Fruit fly (Drosophila melanogaster) whole organism, embryonic: ENCODE data around the gene CG10383.
A peak's percentile ranks its signal among the peaks of the same experiment; 100 is the strongest.

Experiments
- CG10321 ChIP-seq: fragments of 200-800 bp; sonication (Bioruptor generic); IDR thresholded peaks from 2 replicates; pipeline ENCODE4 v1.3.6; 2022; ENCODE audit warnings: missing biosample characterization, missing genetic modification characterization
- CG10979 ChIP-seq: fragments of 200-800 bp; sonication (Bioruptor generic); optimal IDR thresholded peaks from 2 replicates; lab custom pipeline; 2018; ENCODE audit warnings: missing biosample characterization, mild to moderate bottlenecking, missing genetic modification characterization, moderate library complexity
- CG12391 ChIP-seq: fragments of 200-800 bp; sonication (Bioruptor generic); optimal IDR thresholded peaks from 3 replicates; lab custom pipeline; 2018; ENCODE audit warnings: missing biosample characterization, mild to moderate bottlenecking, missing genetic modification characterization, moderate library complexity
- CG13424 ChIP-seq: fragments of 200-800 bp; sonication (Bioruptor generic); optimal IDR thresholded peaks from 2 replicates; lab custom pipeline; 2019; ENCODE audit warnings: missing biosample characterization, mild to moderate bottlenecking, missing genetic modification characterization, moderate library complexity
- CG14441 ChIP-seq: fragments of 200-800 bp; sonication (Bioruptor generic); IDR thresholded peaks from 2 replicates; pipeline ENCODE4 v1.3.6; 2022; ENCODE audit warnings: missing biosample characterization, missing genetic modification characterization
- CG2712 ChIP-seq: fragments of 200-800 bp; optimal IDR thresholded peaks from 3 replicates; lab custom pipeline; 2019; ENCODE audit warnings: missing biosample characterization, mild to moderate bottlenecking, missing genetic modification characterization, moderate library complexity
- CG6254 ChIP-seq: fragments of 200-800 bp; sonication (Bioruptor generic); optimal IDR thresholded peaks from 3 replicates; lab custom pipeline; 2017; ENCODE audit warnings: mild to moderate bottlenecking, missing biosample characterization, missing genetic modification reagents, missing genetic modification characterization
- CG6791 ChIP-seq: fragments of 200-800 bp; sonication (Bioruptor generic); IDR thresholded peaks from 3 replicates; pipeline ENCODE4 v1.3.6; 2022; ENCODE audit warnings: missing biosample characterization, missing genetic modification characterization; ENCODE audit not compliant: partially characterized antibody
- CG7963 ChIP-seq: fragments of 200-800 bp; sonication (Bioruptor generic); IDR thresholded peaks from 3 replicates; pipeline ENCODE4 v1.3.6; 2022; ENCODE audit warnings: missing biosample characterization, missing genetic modification characterization; ENCODE audit not compliant: partially characterized antibody
- CG8281 ChIP-seq: fragments of 200-800 bp; sonication (Bioruptor generic); optimal IDR thresholded peaks from 2 replicates; lab custom pipeline; 2018; ENCODE audit warnings: missing biosample characterization, mild to moderate bottlenecking, missing genetic modification characterization, moderate library complexity
- CG8478 ChIP-seq: fragments of >200 bp; optimal IDR thresholded peaks from 2 replicates; lab custom pipeline; 2018
- CG9437 ChIP-seq: fragments of 200-800 bp; sonication (Bioruptor generic); optimal IDR thresholded peaks from 2 replicates; lab custom pipeline; 2018; ENCODE audit warnings: missing biosample characterization, mild to moderate bottlenecking, missing genetic modification characterization
- Drgx ChIP-seq: fragments of 200-800 bp; sonication (Bioruptor generic); IDR thresholded peaks from 2 replicates; pipeline ENCODE4 v1.3.6; 2022; ENCODE audit warnings: missing biosample characterization, missing genetic modification characterization
- Ets65A ChIP-seq: fragments of 200-800 bp; sonication (Bioruptor generic); peaks from one replicate; lab custom pipeline; 2016; ENCODE audit warnings: missing biosample characterization, missing genetic modification characterization
- Hey ChIP-seq: fragments of 200-800 bp; sonication (Bioruptor generic); optimal IDR thresholded peaks from 3 replicates; lab custom pipeline; 2018; ENCODE audit warnings: missing biosample characterization, mild to moderate bottlenecking, missing genetic modification characterization
- Jarid2 ChIP-seq: fragments of 200-800 bp; sonication (Bioruptor generic); optimal IDR thresholded peaks from 3 replicates; lab custom pipeline; 2017; ENCODE audit warnings: mild to moderate bottlenecking, missing biosample characterization, missing genetic modification reagents, missing genetic modification characterization
- Lim3 ChIP-seq: fragments of 200-800 bp; sonication (Bioruptor generic); IDR thresholded peaks from 2 replicates; pipeline ENCODE4 v1.3.6; 2022; ENCODE audit warnings: missing biosample characterization, missing genetic modification characterization
- PHDP ChIP-seq: fragments of 200-800 bp; sonication (Bioruptor generic); optimal IDR thresholded peaks from 3 replicates; lab custom pipeline; 2018; ENCODE audit warnings: missing biosample characterization, mild to moderate bottlenecking, missing genetic modification characterization, moderate library complexity
- Trl ChIP-seq, 3 experiments: fragments of >200 bp in 2 of 3; fragments of 200-800 bp in 1 of 3; sonication (Bioruptor generic) in 1 of 3; optimal IDR thresholded peaks; 2 replicates in 1 of 3; 3 replicates in 2 of 3; lab custom pipeline; 2016 to 2017; ENCODE audit warnings: missing biosample characterization in 1 of 3, missing genetic modification characterization in 1 of 3
- Vsx1 ChIP-seq: fragments of 200-800 bp; sonication (Bioruptor generic); optimal IDR thresholded peaks from 2 replicates; lab custom pipeline; 2017; ENCODE audit warnings: missing biosample characterization, mild to moderate bottlenecking, missing genetic modification characterization, missing genetic modification reagents
- Xbp1 ChIP-seq: fragments of 200-800 bp; sonication (Bioruptor generic); optimal IDR thresholded peaks from 3 replicates; lab custom pipeline; 2016; ENCODE audit warnings: missing biosample characterization, mild to moderate bottlenecking, missing genetic modification characterization
- bcd ChIP-seq: fragments of 200-800 bp; sonication (Bioruptor generic); optimal IDR thresholded peaks from 2 replicates; lab custom pipeline; 2017; ENCODE audit warnings: missing biosample characterization, mild to moderate bottlenecking, missing genetic modification characterization
- chinmo ChIP-seq: fragments of 200-800 bp; sonication (Bioruptor generic); IDR thresholded peaks from 4 replicates; pipeline ENCODE4 v1.3.6; 2022; ENCODE audit warnings: missing biosample characterization, missing genetic modification characterization; ENCODE audit not compliant: partially characterized antibody
- chm ChIP-seq: fragments of 200-800 bp; sonication (Bioruptor generic); IDR thresholded peaks from 2 replicates; pipeline ENCODE4 v1.3.6; 2022; ENCODE audit warnings: missing biosample characterization, missing genetic modification characterization
- crol ChIP-seq: fragments of 200-800 bp; sonication (Bioruptor generic); IDR thresholded peaks from 2 replicates; pipeline ENCODE4 v1.3.6; 2022; ENCODE audit warnings: missing biosample characterization, missing genetic modification characterization
- dmrt11E ChIP-seq: fragments of 200-800 bp; sonication (Bioruptor generic); optimal IDR thresholded peaks from 3 replicates; lab custom pipeline; 2018; ENCODE audit warnings: missing biosample characterization, mild to moderate bottlenecking, missing genetic modification characterization, moderate library complexity
- insv ChIP-seq, 2 experiments: fragments of 200-800 bp; sonication (Bioruptor generic); optimal IDR thresholded peaks; 3 replicates each; lab custom pipeline; 2016 to 2018; ENCODE audit warnings: missing biosample characterization in 2 of 2, missing genetic modification characterization in 2 of 2
- jing ChIP-seq: fragments of 200-800 bp; sonication (Bioruptor generic); optimal IDR thresholded peaks from 2 replicates; lab custom pipeline; 2018; ENCODE audit warnings: missing biosample characterization, mild to moderate bottlenecking, missing genetic modification characterization
- knrl ChIP-seq: fragments of 200-800 bp; sonication (Bioruptor generic); IDR thresholded peaks from 3 replicates; pipeline ENCODE4 v1.3.6; 2022; ENCODE audit warnings: missing biosample characterization, missing genetic modification characterization; ENCODE audit not compliant: partially characterized antibody
- lmd ChIP-seq: fragments of 200-800 bp; sonication (Bioruptor generic); IDR thresholded peaks from 2 replicates; pipeline ENCODE4 v1.3.6; 2022; ENCODE audit warnings: missing biosample characterization, missing genetic modification characterization
- odd ChIP-seq: fragments of 200-800 bp; sonication (Bioruptor generic); optimal IDR thresholded peaks from 2 replicates; lab custom pipeline; 2017; ENCODE audit warnings: missing biosample characterization, mild to moderate bottlenecking, missing genetic modification characterization
- psq ChIP-seq: fragments of 200-800 bp; sonication (Bioruptor generic); optimal IDR thresholded peaks from 2 replicates; lab custom pipeline; 2017; ENCODE audit warnings: missing biosample characterization, missing genetic modification characterization
- ro ChIP-seq: fragments of 200-800 bp; sonication (Bioruptor generic); IDR thresholded peaks from 2 replicates; pipeline ENCODE4 v1.3.6; 2022; ENCODE audit warnings: missing biosample characterization, missing genetic modification characterization
- sens ChIP-seq: fragments of 200-800 bp; sonication (Bioruptor generic); peaks from one replicate; lab custom pipeline; 2016; ENCODE audit warnings: missing biosample characterization, missing genetic modification characterization
- stwl ChIP-seq: fragments of 200-800 bp; sonication (Bioruptor generic); optimal IDR thresholded peaks from 3 replicates; lab custom pipeline; 2018; ENCODE audit warnings: missing biosample characterization, mild to moderate bottlenecking, missing genetic modification characterization, moderate library complexity
- sug ChIP-seq: fragments of 200-800 bp; optimal IDR thresholded peaks from 2 replicates; lab custom pipeline; 2019; ENCODE audit warnings: missing biosample characterization, mild to moderate bottlenecking, missing genetic modification characterization, moderate library complexity
- vvl ChIP-seq: fragments of 200-800 bp; sonication (Bioruptor generic); IDR thresholded peaks from 2 replicates; pipeline ENCODE4 v1.3.6; 2022; ENCODE audit warnings: missing biosample characterization, missing genetic modification characterization
- z ChIP-seq: fragments of 200-800 bp; sonication (Bioruptor generic); IDR thresholded peaks from 3 replicates; pipeline ENCODE4 v1.3.6; 2022; ENCODE audit warnings: missing biosample characterization, missing genetic modification characterization
- zf30C ChIP-seq: fragments of 200-800 bp; sonication (Bioruptor generic); optimal IDR thresholded peaks from 3 replicates; lab custom pipeline; 2018; ENCODE audit warnings: missing biosample characterization, mild to moderate bottlenecking, missing genetic modification characterization

The CG10383 gene

DNA sequence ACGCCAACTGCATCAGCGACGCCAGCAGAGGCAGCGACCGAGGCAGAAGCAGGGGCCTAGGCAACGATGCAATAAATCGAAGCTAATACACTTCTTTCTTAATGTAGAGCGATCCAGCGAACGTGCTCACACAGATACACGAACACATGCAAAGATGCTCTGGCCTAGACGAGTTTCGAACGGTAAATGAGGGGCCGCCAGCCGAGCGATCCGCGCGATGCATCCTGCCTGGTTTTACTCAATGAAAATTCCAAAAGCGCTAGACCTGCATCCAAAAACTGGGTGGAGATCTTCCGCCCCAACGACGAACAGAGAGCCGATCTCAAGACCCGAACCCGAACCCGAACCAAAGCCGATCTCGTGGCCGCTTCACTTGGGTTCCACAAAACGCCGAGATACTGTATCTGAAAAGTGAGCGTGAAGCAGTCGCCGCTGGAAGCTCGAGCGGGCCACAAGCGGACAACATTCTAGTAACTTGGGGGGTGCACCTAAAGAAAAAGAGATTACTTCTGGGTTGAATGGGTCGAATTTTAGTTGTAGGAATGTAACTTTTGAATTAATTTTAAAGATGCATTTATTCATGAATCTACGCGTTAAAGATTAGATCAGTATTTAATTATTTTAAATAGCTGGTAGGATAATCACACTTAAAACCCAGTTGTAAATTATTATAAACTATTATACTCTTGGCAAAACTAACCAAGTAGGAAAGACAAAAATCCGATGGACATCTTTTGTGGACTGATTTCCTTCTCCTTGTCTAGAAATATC is 37.5 kb upstream of the CG10383 start (continued):
- TF ChIP-seq ro (GFP tag; lab: Robert Waterston, UW) (no peak), jing (peak; percentile 58), Trl (optimal IDR thresholded peaks at IDR 0.05; lab: Kevin White, UChicago) (peak in 1 of 2 experiments; percentile 15), Trl (GFP tag; optimal IDR thresholded peaks at IDR 0.05; lab: Kevin White, UChicago) (no peak), sug (peak; percentile 47), vvl (GFP tag; lab: Robert Waterston, UW) (0 out of 2 replicates have a peak, but pooled peaks have one; percentile 17), CG10979 (tag; lab: Kevin White, UChicago) (peak; percentile 9), CG10321 (GFP tag; lab: Robert Waterston, UW) (peak; percentile 28; the same call in 1 of the 2 replicates), Vsx1 (GFP tag; lab: Kevin White, UChicago) (peak; percentile 14), CG2712 (tag; lab: Kevin White, UChicago) (peak; percentile 14), chm (GFP tag; lab: Robert Waterston, UW) (peak; percentile 47), z (peak; percentile 56; the same call in 1 of the 3 replicates), chinmo (GFP tag; lab: Robert Waterston, UW) (peak; percentile 97)

DNA sequence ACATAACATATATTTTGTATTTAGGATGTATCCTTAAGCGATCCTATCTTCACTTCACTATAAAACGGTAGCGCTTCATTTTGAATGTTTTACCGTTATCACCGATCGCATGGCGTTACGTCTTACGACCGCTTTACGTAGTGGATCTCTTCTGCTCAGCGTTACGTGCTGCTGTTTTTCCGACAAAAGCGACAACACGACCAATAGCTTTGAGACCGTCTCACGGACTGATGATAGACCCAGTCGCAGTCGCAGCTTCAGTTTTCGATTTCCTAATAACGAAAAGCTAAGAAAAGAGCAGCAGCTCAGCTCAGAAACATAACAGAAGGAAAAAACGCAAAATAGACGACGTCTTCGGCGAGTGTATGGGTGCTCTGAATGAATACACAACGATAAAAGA is 36.9 kb upstream of the CG10383 start, which contains the start of gene CG10348:
Gene CG10348, minus strand, starts transcription at position 234 of the 400 bp plus-strand sequence.
- peak; percentile 52 for TF ChIP-seq stwl
- TF ChIP-seq crol = 0 out of 2 replicates have a peak, but pooled peaks have one; percentile 5
- TF ChIP-seq CG9437 (GFP tag; lab: Kevin White, UChicago) = peak; percentile 98
- no peak for TF ChIP-seq insv (GFP tag; optimal IDR thresholded peaks at IDR 0.05; lab: Kevin White, UChicago)
- TF ChIP-seq CG8281 (tag; lab: Kevin White, UChicago) = no peak
- TF ChIP-seq CG6791 = 0 out of 3 replicates have a peak, but pooled peaks have one; percentile 21
- TF ChIP-seq zf30C = peak; percentile 43
- TF ChIP-seq Jarid2 (GFP tag; lab: Kevin White, UChicago) = peak; percentile 55
- TF ChIP-seq, all 482 proteins: peak for 6

DNA sequence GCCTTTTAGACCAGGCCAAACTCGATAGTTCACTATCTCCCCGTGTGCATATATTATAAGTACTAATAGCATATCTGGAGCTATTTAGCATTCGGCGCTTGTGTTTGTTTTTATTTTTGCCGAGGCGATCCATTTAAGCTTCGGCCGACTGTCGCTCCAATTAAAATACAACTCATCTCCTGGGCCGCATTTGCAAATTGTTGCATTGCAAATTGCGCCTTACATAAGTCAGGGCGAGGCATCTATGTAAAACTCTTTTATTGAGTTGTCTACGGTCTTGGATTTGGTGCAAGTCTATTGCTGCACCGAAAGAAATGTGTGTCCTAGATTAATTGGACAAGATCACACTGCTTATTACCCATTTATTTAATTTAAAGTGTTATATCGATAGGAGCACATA is 32.6 kb upstream of the CG10383 start:
- peak; percentile 62 for TF ChIP-seq sens (GFP tag; lab: Kevin White, UChicago)
- TF ChIP-seq PHDP = no peak
- peak; percentile 73 for TF ChIP-seq Ets65A (GFP tag; lab: Kevin White, UChicago)
- TF ChIP-seq, all 482 proteins: peak for 2

DNA sequence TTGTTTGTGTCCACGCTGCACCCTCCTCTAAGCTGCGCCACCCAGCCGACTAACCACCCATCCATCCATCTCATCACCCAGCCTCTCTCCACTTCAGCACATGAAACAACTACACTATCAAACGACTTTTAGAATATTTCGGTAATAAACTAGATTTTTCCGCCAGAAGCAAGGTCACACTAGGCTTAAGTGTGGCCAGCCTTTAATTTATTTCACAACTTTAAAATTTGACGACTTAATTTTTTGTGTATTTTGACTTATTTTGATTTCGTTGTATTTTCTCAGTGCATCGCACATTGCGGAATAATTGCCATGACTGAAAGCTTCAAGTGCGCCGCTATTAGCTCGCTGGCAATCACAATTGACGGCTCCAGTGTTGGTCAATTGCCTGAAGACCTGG is 29.4 kb upstream of the CG10383 start:
- TF ChIP-seq knrl (GFP tag; lab: Robert Waterston, UW) = no peak
- no peak for TF ChIP-seq lmd (GFP tag; lab: Robert Waterston, UW)
- TF ChIP-seq CG6254 (GFP tag; lab: Kevin White, UChicago) = no peak
- no peak for TF ChIP-seq CG13424
- peak; percentile 75 for TF ChIP-seq stwl
- no peak for TF ChIP-seq odd
- no peak for TF ChIP-seq bcd (GFP tag; lab: Kevin White, UChicago)
- TF ChIP-seq CG7963 (GFP tag; lab: Robert Waterston, UW) = no peak
- no peak for TF ChIP-seq Xbp1 (GFP tag; lab: Kevin White, UChicago)
- TF ChIP-seq Hey (tag; lab: Kevin White, UChicago) = no peak
- TF ChIP-seq psq (GFP tag; lab: Kevin White, UChicago) = no peak
- TF ChIP-seq CG14441 (GFP tag; lab: Robert Waterston, UW) = no peak
- TF ChIP-seq Lim3 (GFP tag; lab: Robert Waterston, UW) = no peak
- no peak for TF ChIP-seq CG8478 (lab: Kevin White, UChicago)
- no peak for TF ChIP-seq CG12391
- TF ChIP-seq dmrt11E = no peak
- TF ChIP-seq Drgx (GFP tag; lab: Robert Waterston, UW) = peak; percentile 64
